Fruit fly (Drosophila melanogaster) whole organism, embryonic: ENCODE results near the gene Nup37.

ENCODE experiments used
- ATbp ChIP-seq: fragments of 200-800 bp; sonication (Bioruptor generic); optimal IDR thresholded peaks from 2 replicates; lab custom pipeline; 2017; ENCODE audit warnings: missing biosample characterization, mild to moderate bottlenecking, missing genetic modification characterization, missing genetic modification reagents
- Atf-2 ChIP-seq: fragments of 200-800 bp; sonication (Bioruptor generic); optimal IDR thresholded peaks from 2 replicates; lab custom pipeline; 2016; ENCODE audit warnings: missing biosample characterization, missing genetic modification characterization
- Awh ChIP-seq: fragments of 200-800 bp; sonication (Bioruptor generic); IDR thresholded peaks from 2 replicates; pipeline ENCODE4, ENCODE4 v1.3.6; 2022; ENCODE audit warnings: missing biosample characterization, missing genetic modification characterization
- CG10147 ChIP-seq: fragments of 200-800 bp; sonication (Bioruptor generic); optimal IDR thresholded peaks from 2 replicates; lab custom pipeline; 2019; ENCODE audit warnings: missing biosample characterization, mild to moderate bottlenecking, missing genetic modification characterization, moderate library complexity
- CG1024 ChIP-seq: fragments of 200-800 bp; sonication (Bioruptor generic); IDR thresholded peaks from 2 replicates; pipeline ENCODE4 v1.3.6; 2022; ENCODE audit warnings: missing biosample characterization, missing genetic modification characterization
- CG11247 ChIP-seq: fragments of 200-800 bp; sonication (Bioruptor generic); IDR thresholded peaks from 2 replicates; pipeline ENCODE4 v1.3.6; 2022; ENCODE audit warnings: missing biosample characterization, missing genetic modification characterization
- CG14014 ChIP-seq: fragments of 200-800 bp; sonication (Bioruptor generic); IDR thresholded peaks from 2 replicates; pipeline ENCODE4 v1.3.6; 2022; ENCODE audit warnings: missing biosample characterization, missing genetic modification characterization
- CG14050 ChIP-seq: fragments of 200-800 bp; sonication (Bioruptor generic); IDR thresholded peaks from 3 replicates; pipeline ENCODE4 v1.3.6; 2022; ENCODE audit warnings: missing biosample characterization, missing genetic modification characterization
- CG17361 ChIP-seq: fragments of 200-800 bp; sonication (Bioruptor generic); IDR thresholded peaks from 3 replicates; pipeline ENCODE4 v1.3.6; 2022; ENCODE audit warnings: missing biosample characterization, missing genetic modification characterization
- CG2199 ChIP-seq: fragments of 200-800 bp; sonication (Bioruptor generic); IDR thresholded peaks from 3 replicates; pipeline ENCODE4 v1.3.6; 2022; ENCODE audit warnings: missing biosample characterization, missing genetic modification characterization
- CG3281 ChIP-seq: fragments of 200-800 bp; sonication (Bioruptor generic); optimal IDR thresholded peaks from 3 replicates; lab custom pipeline; 2017; ENCODE audit warnings: missing biosample characterization, mild to moderate bottlenecking, missing genetic modification characterization
- CG34376 ChIP-seq: fragments of 200-800 bp; sonication (Bioruptor generic); optimal IDR thresholded peaks from 2 replicates; lab custom pipeline; 2018; ENCODE audit warnings: missing biosample characterization, mild to moderate bottlenecking, missing genetic modification characterization
- CG43689 ChIP-seq: fragments of 200-800 bp; sonication (Bioruptor generic); IDR thresholded peaks from 2 replicates; pipeline ENCODE4 v1.3.6; 2022; ENCODE audit warnings: missing biosample characterization, missing genetic modification characterization
- CG6175 ChIP-seq: fragments of 200-800 bp; sonication (Bioruptor generic); IDR thresholded peaks from 3 replicates; pipeline ENCODE4 v1.3.6; 2022; ENCODE audit warnings: missing biosample characterization, missing genetic modification characterization
- CG6791 ChIP-seq: fragments of 200-800 bp; sonication (Bioruptor generic); IDR thresholded peaks from 3 replicates; pipeline ENCODE4 v1.3.6; 2022; ENCODE audit warnings: missing biosample characterization, missing genetic modification characterization; ENCODE audit not compliant: partially characterized antibody
- CG7928 ChIP-seq: fragments of 200-800 bp; sonication (Bioruptor generic); optimal IDR thresholded peaks from 2 replicates; lab custom pipeline; 2017; ENCODE audit warnings: missing biosample characterization, mild to moderate bottlenecking, missing genetic modification characterization
- CG8359 ChIP-seq: fragments of 200-800 bp; sonication (Bioruptor generic); optimal IDR thresholded peaks from 2 replicates; lab custom pipeline; 2017; ENCODE audit warnings: missing biosample characterization, mild to moderate bottlenecking, missing genetic modification characterization, borderline replicate concordance
- Deaf1 ChIP-seq: fragments of 200-800 bp; optimal IDR thresholded peaks from 3 replicates; lab custom pipeline; 2019; ENCODE audit warnings: missing biosample characterization, mild to moderate bottlenecking, missing genetic modification characterization, moderate library complexity
- Dip2 ChIP-seq: fragments of 200-800 bp; sonication (Bioruptor generic); IDR thresholded peaks from 2 replicates; pipeline ENCODE4 v1.3.6; 2022; ENCODE audit warnings: missing biosample characterization, missing genetic modification characterization
- Doc2 ChIP-seq: fragments of 200-800 bp; sonication (Bioruptor generic); IDR thresholded peaks from 2 replicates; pipeline ENCODE4 v1.3.6; 2022; ENCODE audit warnings: missing biosample characterization, missing genetic modification characterization
- H2.0 ChIP-seq: fragments of 200-800 bp; sonication (Bioruptor generic); IDR thresholded peaks from 2 replicates; pipeline ENCODE4 v1.3.6; 2022; ENCODE audit warnings: missing biosample characterization, missing genetic modification characterization
- HHEX ChIP-seq: fragments of 200-800 bp; sonication (Bioruptor generic); optimal IDR thresholded peaks from 3 replicates; lab custom pipeline; 2017; ENCODE audit warnings: missing biosample characterization, mild to moderate bottlenecking, missing genetic modification characterization, missing genetic modification reagents
- Hr51 ChIP-seq, 2 experiments: fragments of 200-800 bp; sonication (Bioruptor generic); optimal IDR thresholded peaks; 2 replicates in 1 of 2; 3 replicates in 1 of 2; lab custom pipeline; 2016 to 2018; ENCODE audit warnings: missing biosample characterization in 2 of 2, missing genetic modification characterization in 2 of 2, mild to moderate bottlenecking in 1 of 2, moderate library complexity in 1 of 2
- Hr78 ChIP-seq, 2 experiments: fragments of 200-800 bp in 1 of 2; fragments of >200 bp in 1 of 2; sonication (Bioruptor generic) in 1 of 2; optimal IDR thresholded peaks; 2 replicates each; lab custom pipeline; 2017 to 2019; ENCODE audit warnings: missing biosample characterization in 2 of 2, missing genetic modification characterization in 2 of 2, mild to moderate bottlenecking in 1 of 2, moderate library complexity in 1 of 2
- Med ChIP-seq: fragments of 200-800 bp; sonication (Bioruptor generic); peaks from one replicate; lab custom pipeline; 2016; ENCODE audit warnings: missing biosample characterization, missing genetic modification characterization, mild to moderate bottlenecking, inconsistent platforms, moderate library complexity
- Ssrp ChIP-seq: fragments of 200-800 bp; sonication (Bioruptor generic); optimal IDR thresholded peaks from 2 replicates; lab custom pipeline; 2018; ENCODE audit warnings: missing biosample characterization, mild to moderate bottlenecking, missing genetic modification characterization, moderate library complexity
- Stat92E ChIP-seq, 3 experiments: fragments of >200 bp in 2 of 3; fragments of 200-800 bp in 1 of 3; sonication (Bioruptor generic) in 1 of 3; optimal IDR thresholded peaks; 2 replicates each; lab custom pipeline; 2017 to 2019; ENCODE audit warnings: missing biosample characterization in 3 of 3, missing genetic modification characterization in 3 of 3, mild to moderate bottlenecking in 1 of 3, moderate library complexity in 1 of 3
- bab2 ChIP-seq: fragments of 200-800 bp; sonication (Bioruptor generic); optimal IDR thresholded peaks from 2 replicates; lab custom pipeline; 2016; ENCODE audit warnings: missing biosample characterization, missing genetic modification characterization
- chinmo ChIP-seq: fragments of 200-800 bp; sonication (Bioruptor generic); IDR thresholded peaks from 4 replicates; pipeline ENCODE4 v1.3.6; 2022; ENCODE audit warnings: missing biosample characterization, missing genetic modification characterization; ENCODE audit not compliant: partially characterized antibody
- ci ChIP-seq: fragments of 200-800 bp; sonication (Bioruptor generic); IDR thresholded peaks from 3 replicates; pipeline ENCODE4 v1.3.6; 2022; ENCODE audit warnings: missing biosample characterization, missing genetic modification characterization
- crp ChIP-seq, 2 experiments: fragments of 200-800 bp; sonication (Bioruptor generic); optimal IDR thresholded peaks; 2 replicates in 1 of 2; 3 replicates in 1 of 2; lab custom pipeline; 2017; ENCODE audit warnings: missing biosample characterization in 2 of 2, missing genetic modification characterization in 2 of 2, mild to moderate bottlenecking in 1 of 2, moderate library complexity in 1 of 2
- emc ChIP-seq: fragments of 200-800 bp; sonication (Bioruptor generic); optimal IDR thresholded peaks from 2 replicates; lab custom pipeline; 2016; ENCODE audit warnings: missing biosample characterization, missing genetic modification characterization
- eve ChIP-seq, 2 experiments: fragments of >200 bp; optimal IDR thresholded peaks; 2 replicates each; lab custom pipeline; 2017; ENCODE audit warnings: missing biosample characterization in 2 of 2, missing genetic modification characterization in 2 of 2
- exex ChIP-seq: fragments of 200-800 bp; sonication (Bioruptor generic); optimal IDR thresholded peaks from 4 replicates; lab custom pipeline; 2018; ENCODE audit warnings: missing biosample characterization, mild to moderate bottlenecking, missing genetic modification characterization, moderate library complexity
- grau ChIP-seq: fragments of 200-800 bp; optimal IDR thresholded peaks from 3 replicates; lab custom pipeline; 2019; ENCODE audit warnings: missing biosample characterization, mild to moderate bottlenecking, missing genetic modification characterization, moderate library complexity
- h ChIP-seq: fragments of >200 bp; optimal IDR thresholded peaks from 2 replicates; lab custom pipeline; 2017
- hbn ChIP-seq: fragments of 200-800 bp; sonication (Bioruptor generic); IDR thresholded peaks from 2 replicates; pipeline ENCODE4 v1.3.6; 2022; ENCODE audit warnings: missing biosample characterization, missing genetic modification characterization; ENCODE audit not compliant: partially characterized antibody
- otp ChIP-seq: fragments of 200-800 bp; sonication (Bioruptor generic); IDR thresholded peaks from 3 replicates; pipeline ENCODE4, ENCODE4 v1.3.6; 2022; ENCODE audit warnings: missing biosample characterization, missing genetic modification characterization
- p53 ChIP-seq: fragments of 200-800 bp; sonication (Bioruptor generic); optimal IDR thresholded peaks from 2 replicates; lab custom pipeline; 2016; ENCODE audit warnings: missing biosample characterization, missing genetic modification characterization
- pan ChIP-seq, 4 experiments: fragments of >200 bp in 3 of 4; fragments of 200-800 bp in 1 of 4; sonication (Bioruptor generic) in 1 of 4; optimal IDR thresholded peaks in 3 of 4; IDR thresholded peaks in 1 of 4; 2 replicates each; pipeline versions ENCODE4 v1.3.6 to Lab custom; 2017 to 2022; ENCODE audit warnings: missing biosample characterization in 2 of 4, missing genetic modification characterization in 2 of 4, mixed read lengths in 1 of 4
- pros ChIP-seq: fragments of 200-800 bp; sonication (Bioruptor generic); optimal IDR thresholded peaks from 3 replicates; lab custom pipeline; 2019; ENCODE audit warnings: missing biosample characterization, mild to moderate bottlenecking, missing genetic modification characterization, moderate library complexity
- pzg ChIP-seq: fragments of 200-800 bp; sonication (Bioruptor generic); optimal IDR thresholded peaks from 3 replicates; lab custom pipeline; 2018; ENCODE audit warnings: missing biosample characterization, mild to moderate bottlenecking, missing genetic modification characterization, moderate library complexity
- salm ChIP-seq: fragments of 200-800 bp; sonication (Bioruptor generic); optimal IDR thresholded peaks from 2 replicates; lab custom pipeline; 2018; ENCODE audit warnings: missing biosample characterization, mild to moderate bottlenecking, missing genetic modification characterization
- sens ChIP-seq: fragments of 200-800 bp; sonication (Bioruptor generic); peaks from one replicate; lab custom pipeline; 2016; ENCODE audit warnings: missing biosample characterization, missing genetic modification characterization
- seq ChIP-seq: fragments of 200-800 bp; sonication (Bioruptor generic); IDR thresholded peaks from 2 replicates; pipeline ENCODE4 v1.3.6; 2022; ENCODE audit warnings: missing biosample characterization, missing genetic modification characterization
- stc ChIP-seq: fragments of 200-800 bp; sonication (Bioruptor generic); IDR thresholded peaks from 2 replicates; pipeline ENCODE4 v1.3.6; 2022; ENCODE audit warnings: missing biosample characterization, missing genetic modification characterization
- stwl ChIP-seq: fragments of 200-800 bp; sonication (Bioruptor generic); optimal IDR thresholded peaks from 3 replicates; lab custom pipeline; 2018; ENCODE audit warnings: missing biosample characterization, mild to moderate bottlenecking, missing genetic modification characterization, moderate library complexity
- tgo ChIP-seq: fragments of 200-800 bp; sonication (Bioruptor generic); IDR thresholded peaks from 3 replicates; pipeline ENCODE4 v1.3.6; 2022; ENCODE audit warnings: missing biosample characterization, missing genetic modification characterization
- tx ChIP-seq: fragments of 200-800 bp; sonication (Bioruptor generic); optimal IDR thresholded peaks from 2 replicates; lab custom pipeline; 2016; ENCODE audit warnings: missing biosample characterization, missing genetic modification characterization
- zen2 ChIP-seq: fragments of 200-800 bp; sonication (Bioruptor generic); IDR thresholded peaks from 3 replicates; pipeline ENCODE4 v1.3.6; 2022; ENCODE audit warnings: missing biosample characterization, missing genetic modification characterization; ENCODE audit not compliant: partially characterized antibody

Gene Nup37

DNA sequence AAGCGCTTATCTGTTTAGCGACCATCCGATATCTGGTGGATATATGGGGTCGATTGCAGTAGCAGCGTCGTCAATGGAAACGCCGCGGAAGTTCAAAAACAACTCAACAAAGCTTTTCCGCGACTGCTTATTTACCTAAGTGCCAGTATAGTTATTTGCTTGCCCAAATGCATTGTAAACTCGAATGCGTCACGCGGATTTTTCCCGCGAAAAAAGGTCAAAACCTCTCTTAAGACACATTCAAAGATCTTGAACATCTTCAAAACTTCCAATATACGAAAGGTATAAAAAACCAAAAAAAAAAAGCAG, 38.7 kb upstream of the Nup37 start:
- 0 out of 2 replicates have a peak, but pooled peaks have one; percentile 26 for TF ChIP-seq CG1024 (GFP tag; lab: Robert Waterston, UW)
- 0 out of 3 replicates have a peak, but pooled peaks have one; percentile 9 for TF ChIP-seq otp (GFP tag; lab: Robert Waterston, UW)
- peak; percentile 49 for TF ChIP-seq sens (GFP tag; lab: Kevin White, UChicago)
- TF ChIP-seq tx: no peak
- TF ChIP-seq pros (GFP tag; lab: Kevin White, UChicago): peak; percentile 29
- TF ChIP-seq ATbp (GFP tag; lab: Kevin White, UChicago): peak; percentile 4
- no peak for TF ChIP-seq tgo (GFP tag; lab: Robert Waterston, UW)
- peak; percentile 62 for TF ChIP-seq Awh (GFP tag; lab: Robert Waterston, UW)
- TF ChIP-seq h (lab: Kevin White, UChicago): no peak
- TF ChIP-seq hbn: no peak
- TF ChIP-seq ci (GFP tag; lab: Robert Waterston, UW): peak; percentile 66
- no peak for TF ChIP-seq pan (optimal IDR thresholded peaks at IDR 0.05; lab: Kevin White, UChicago)
- peak in 1 of 2 experiments; percentile 30 for TF ChIP-seq pan (GFP tag; optimal IDR thresholded peaks at IDR 0.05 in 1 of 2, IDR thresholded peaks at IDR 0.05 in 1 of 2)
- TF ChIP-seq seq: 0 out of 2 replicates have a peak, but pooled peaks have one; percentile 26
- peak; percentile 65; the same call in 2 of the 3 replicates for TF ChIP-seq CG2199 (GFP tag; lab: Robert Waterston, UW)
- TF ChIP-seq CG6791: 0 out of 3 replicates have a peak, but pooled peaks have one; percentile 8
- peak; percentile 25; the same call in 1 of the 2 replicates for TF ChIP-seq CG11247
- 0 out of 2 replicates have a peak, but pooled peaks have one; percentile 12 for TF ChIP-seq CG14014 (GFP tag; lab: Robert Waterston, UW)
- TF ChIP-seq Med: peak; percentile 66

DNA sequence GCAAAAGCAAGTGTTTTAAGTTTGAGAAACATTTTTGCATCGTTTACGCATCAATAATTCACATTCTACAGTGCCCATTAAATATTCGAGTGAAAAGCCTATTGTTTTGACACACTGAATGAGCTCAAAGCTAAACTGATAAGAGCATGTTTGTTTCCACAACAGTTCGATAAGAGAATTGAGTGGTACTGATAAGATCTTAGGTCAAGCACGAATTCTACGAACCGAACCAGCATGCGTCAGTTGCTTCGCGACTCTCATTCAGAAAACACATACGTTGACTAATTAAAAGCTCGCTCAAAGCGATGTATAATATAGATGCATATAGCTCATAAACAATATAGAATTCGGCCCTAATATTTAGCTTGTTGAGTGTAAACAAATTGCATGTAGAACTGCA, 38.3 kb upstream of the Nup37 start:
- TF ChIP-seq CG8359 (GFP tag; lab: Kevin White, UChicago) (no peak), Ssrp (tag; lab: Kevin White, UChicago) (no peak), CG3281 (GFP tag; lab: Kevin White, UChicago) (no peak), stc (GFP tag; lab: Robert Waterston, UW) (no peak), salm (no peak), HHEX (GFP tag; lab: Kevin White, UChicago) (no peak), chinmo (GFP tag; lab: Robert Waterston, UW) (0 out of 4 replicates have a peak, but pooled peaks have one; percentile 42), Hr78 (GFP tag; optimal IDR thresholded peaks at IDR 0.05; lab: Kevin White, UChicago) (peak in 1 of 2 experiments; percentile 80), Dip2 (GFP tag; lab: Robert Waterston, UW) (no peak), Hr51 (GFP tag; optimal IDR thresholded peaks at IDR 0.05; lab: Kevin White, UChicago) (no peak), CG14050 (GFP tag; lab: Robert Waterston, UW) (no peak), CG7928 (GFP tag; lab: Kevin White, UChicago) (no peak), emc (GFP tag; lab: Kevin White, UChicago) (no peak), eve (GFP tag; optimal IDR thresholded peaks at IDR 0.05; lab: Kevin White, UChicago) (peak in 1 of 2 experiments; percentile 43), CG10147 (no peak), bab2 (GFP tag; lab: Kevin White, UChicago) (no peak), zen2 (no peak), crp (GFP tag; optimal IDR thresholded peaks at IDR 0.05; lab: Kevin White, UChicago) (no peak), Atf-2 (GFP tag; lab: Kevin White, UChicago) (no peak), Doc2 (GFP tag; lab: Robert Waterston, UW) (no peak), CG34376 (peak; percentile 18), Deaf1 (tag; lab: Kevin White, UChicago) (peak; percentile 81), stwl (tag; lab: Kevin White, UChicago) (no peak), H2.0 (GFP tag; lab: Robert Waterston, UW) (no peak), CG17361 (no peak), p53 (GFP tag; lab: Kevin White, UChicago) (no peak), pzg (GFP tag; lab: Kevin White, UChicago) (no peak), Stat92E (GFP tag; optimal IDR thresholded peaks at IDR 0.05; lab: Kevin White, UChicago) (no peak), grau (tag; lab: Kevin White, UChicago) (no peak), CG6175 (GFP tag; lab: Robert Waterston, UW) (no peak), CG43689 (GFP tag; lab: Robert Waterston, UW) (no peak), exex (tag; lab: Kevin White, UChicago) (peak; percentile 14)
